Fruit fly (Drosophila melanogaster): ENCODE results near the gene Xport-A.

Xport-A gene

dm6 chr3R:19902926-19903739 lies 12.1 kb downstream of the Xport-A start, which contains the start of gene ClpX (continued):
- TF ChIP-seq CG4404 (GFP tag; IDR thresholded peaks at IDR 0.05) (no peak), CG12104 (GFP tag; optimal IDR thresholded peaks at IDR 0.05) (no peak), Doc3 (GFP tag; IDR thresholded peaks at IDR 0.05; ENCODE audit: partially characterized antibody) (peak; percentile 61; the same call in 2 of the 3 replicates), br (optimal IDR thresholded peaks at IDR 0.05) (no peak), CG15696 (tag; optimal IDR thresholded peaks at IDR 0.05) (no peak), Myb (GFP tag; optimal IDR thresholded peaks at IDR 0.05) (no peak), CG1024 (GFP tag; IDR thresholded peaks at IDR 0.05) (no peak), tna (GFP tag; IDR thresholded peaks at IDR 0.05; ENCODE audit: partially characterized antibody) (peak; percentile 59), CG11456 (GFP tag; IDR thresholded peaks at IDR 0.05) (no peak), CG12219 (GFP tag; optimal IDR thresholded peaks at IDR 0.05) (no peak), MTF-1 (GFP tag; optimal IDR thresholded peaks at IDR 0.05; ENCODE audit: borderline replicate concordance) (peak; percentile 54), Gsc (GFP tag; IDR thresholded peaks at IDR 0.05) (no peak), Side (GFP tag; optimal IDR thresholded peaks at IDR 0.05) (no peak), fd96Cb (tag; optimal IDR thresholded peaks at IDR 0.05) (no peak), cwo (GFP tag; optimal IDR thresholded peaks at IDR 0.05) (no peak), CG11695 (GFP tag; IDR thresholded peaks at IDR 0.05) (no peak), Stat92E (GFP tag; optimal IDR thresholded peaks at IDR 0.05) (peak in 1 of 3 experiments; percentile 48), Asciz (GFP tag; optimal IDR thresholded peaks at IDR 0.05) (no peak), gt (GFP tag; IDR thresholded peaks at IDR 0.05) (no peak), tio (GFP tag; optimal IDR thresholded peaks at IDR 0.05) (no peak), CG12769 (tag; optimal IDR thresholded peaks at IDR 0.05) (no peak), seq (GFP tag; IDR thresholded peaks at IDR 0.05) (no peak), CG17802 (tag; optimal IDR thresholded peaks at IDR 0.05) (no peak), Nf-YB (GFP tag; optimal IDR thresholded peaks at IDR 0.05) (no peak), tap (tag; optimal IDR thresholded peaks at IDR 0.05) (no peak), fd3F (GFP tag; optimal IDR thresholded peaks at IDR 0.05) (no peak), gce (GFP tag; IDR thresholded peaks at IDR 0.05) (no peak), CG10366 (GFP tag; IDR thresholded peaks at IDR 0.05) (no peak), CG7786 (GFP tag; optimal IDR thresholded peaks at IDR 0.05) (no peak), CG17186 (GFP tag; optimal IDR thresholded peaks at IDR 0.05) (peak; percentile 81), odd (GFP tag; optimal IDR thresholded peaks at IDR 0.05) (no peak), CG17359 (tag; optimal IDR thresholded peaks at IDR 0.05) (no peak), HmgZ (tag; optimal IDR thresholded peaks at IDR 0.05) (peak; percentile 77), CG4282 (GFP tag; optimal IDR thresholded peaks at IDR 0.05) (peak; percentile 42), Dll (GFP tag; IDR thresholded peaks at IDR 0.05; ENCODE audit: partially characterized antibody) (peak; percentile 75), peb (GFP tag; IDR thresholded peaks at IDR 0.05) (no peak), NC2α (GFP tag; optimal IDR thresholded peaks at IDR 0.05) (no peak), CG13123 (GFP tag; optimal IDR thresholded peaks at IDR 0.05) (no peak), Hr3 (GFP tag; optimal IDR thresholded peaks at IDR 0.05) (no peak), CG16815 (GFP tag; optimal IDR thresholded peaks at IDR 0.05) (no peak), CG5953 (GFP tag; IDR thresholded peaks at IDR 0.05) (no peak), tx (GFP tag; optimal IDR thresholded peaks at IDR 0.05) (no peak), bsh (GFP tag; optimal IDR thresholded peaks at IDR 0.05) (no peak), Xrp1 (GFP tag; IDR thresholded peaks at IDR 0.05) (no peak), repo (GFP tag; optimal IDR thresholded peaks at IDR 0.05) (no peak), aop (GFP tag; IDR thresholded peaks at IDR 0.05) (no peak), exex (tag; optimal IDR thresholded peaks at IDR 0.05) (peak; percentile 18), CG2129 (GFP tag; IDR thresholded peaks at IDR 0.05; ENCODE audit: partially characterized antibody) (0 out of 2 replicates have a peak, but pooled peaks have one; percentile 23), wek (GFP tag; optimal IDR thresholded peaks at IDR 0.05) (no peak)

All from whole organism, embryonic.